Fruit fly (Drosophila melanogaster): ENCODE results near the gene Or98b.

DNA sequence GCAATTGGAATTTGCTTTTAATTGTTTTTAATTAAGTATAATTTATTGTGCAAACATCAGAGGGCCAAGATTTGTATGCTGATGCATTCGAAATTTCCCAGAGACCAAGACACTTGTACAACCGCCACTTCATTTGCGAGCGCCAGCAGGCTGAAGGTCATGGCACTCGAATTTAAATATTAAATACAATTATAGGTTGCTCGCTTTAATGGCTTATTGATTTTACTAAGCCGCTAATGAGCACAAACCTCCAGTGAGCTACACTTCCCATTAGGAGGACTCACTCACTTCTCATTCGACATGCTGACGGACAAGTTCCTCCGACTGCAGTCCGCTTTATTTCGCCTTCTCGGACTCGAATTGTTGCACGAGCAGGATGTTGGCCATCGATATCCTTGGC lies at the start of gene Or98b:
- TF ChIP-seq Rx (GFP tag; IDR thresholded peaks at IDR 0.05): no peak
- TF ChIP-seq Atf3 (GFP tag; optimal IDR thresholded peaks at IDR 0.05): no peak
- TF ChIP-seq mld (GFP tag; IDR thresholded peaks at IDR 0.05; ENCODE audit: partially characterized antibody): no peak
- no peak for TF ChIP-seq CTCF (GFP tag; optimal IDR thresholded peaks at IDR 0.05)
- TF ChIP-seq Side (GFP tag; optimal IDR thresholded peaks at IDR 0.05): no peak
- TF ChIP-seq bab2 (GFP tag; optimal IDR thresholded peaks at IDR 0.05): no peak
- no peak for TF ChIP-seq Hr39 (optimal IDR thresholded peaks at IDR 0.05)
- no peak for TF ChIP-seq shn (GFP tag; optimal IDR thresholded peaks at IDR 0.05)
- no peak for TF ChIP-seq CG1529 (GFP tag; optimal IDR thresholded peaks at IDR 0.05)
